Worm (Caenorhabditis elegans) whole organism, L1 larva: ENCODE results near the gene arg-1.
"Not testable (repeated sequence)": the region's sequence is repeated elsewhere in the genome, so short reads cannot be mapped to it uniquely, and the experiment has no call there.

Source experiments
- C04F5.9 ChIP-seq: sonication (generic microtip); optimal IDR thresholded peaks from 2 replicates; lab custom pipeline; 2016; ENCODE audit warnings: missing genetic modification characterization, missing compliant biosample characterization
- C34B4.2 ChIP-seq: sonication (generic microtip); optimal IDR thresholded peaks from 2 replicates; lab custom pipeline; 2017; ENCODE audit warnings: mild to moderate bottlenecking, missing genetic modification characterization, missing compliant biosample characterization
- F16B12.6 ChIP-seq: fragments of 150-350 bp; optimal IDR thresholded peaks from 2 replicates; lab custom pipeline; 2014; ENCODE audit warnings: missing biosample characterization, missing genetic modification characterization
- alr-1 ChIP-seq: fragments of 200-800 bp; sonication (Bioruptor generic); optimal IDR thresholded peaks from 2 replicates; lab custom pipeline; 2018; ENCODE audit warnings: borderline replicate concordance, mild to moderate bottlenecking, missing genetic modification characterization, missing compliant biosample characterization
- ama-1 ChIP-seq: fragments of 150-350 bp; optimal IDR thresholded peaks from 2 replicates; lab custom pipeline; 2014
- blmp-1 ChIP-seq: fragments of 150-350 bp; optimal IDR thresholded peaks from 2 replicates; lab custom pipeline; 2014; ENCODE audit warnings: missing biosample characterization, missing genetic modification characterization
- ceh-8 ChIP-seq: fragments of 200-800 bp; sonication (Bioruptor generic); optimal IDR thresholded peaks from 2 replicates; lab custom pipeline; 2018; ENCODE audit warnings: mild to moderate bottlenecking, missing genetic modification characterization, moderate library complexity, missing compliant biosample characterization
- dpl-1 ChIP-seq, 3 experiments: fragments of 150-350 bp in 2 of 3; sonication (generic microtip) in 1 of 3; optimal IDR thresholded peaks; 2 replicates each; lab custom pipeline; 2014 to 2017; ENCODE audit warnings: missing biosample characterization in 3 of 3, missing genetic modification characterization in 3 of 3, missing genetic modification reagents in 3 of 3
- dsc-1 ChIP-seq: sonication (generic microtip); optimal IDR thresholded peaks from 2 replicates; lab custom pipeline; 2016; ENCODE audit warnings: mild to moderate bottlenecking, missing genetic modification characterization, missing compliant biosample characterization
- efl-1 ChIP-seq, 4 experiments: fragments of 150-350 bp; optimal IDR thresholded peaks in 3 of 4; peaks in 1 of 4; 1 replicate in 1 of 4; 2 replicates in 3 of 4; lab custom pipeline; 2014; ENCODE audit warnings: missing biosample characterization in 2 of 4, missing genetic modification characterization in 2 of 4, missing genetic modification reagents in 2 of 4
- egl-27 ChIP-seq, 2 experiments: fragments of 150-350 bp in 1 of 2; sonication (generic microtip); optimal IDR thresholded peaks; 3 replicates each; lab custom pipeline; 2017 to 2018; ENCODE audit warnings: missing biosample characterization in 2 of 2, missing genetic modification characterization in 2 of 2, missing genetic modification reagents in 2 of 2
- elt-3 ChIP-seq, 6 experiments: fragments of 150-350 bp in 1 of 6; sonication (generic microtip); optimal IDR thresholded peaks; 2 replicates each; lab custom pipeline; 2017 to 2018; ENCODE audit warnings: missing biosample characterization in 6 of 6, missing genetic modification characterization in 6 of 6, inconsistent platforms in 1 of 6
- ets-5 ChIP-seq: fragments of 200-800 bp; sonication (Bioruptor generic); IDR thresholded peaks from 2 replicates; pipeline ENCODE4 v1.3.6; 2022; ENCODE audit warnings: missing genetic modification characterization, missing compliant biosample characterization
- hpl-2 ChIP-seq: fragments of 150-350 bp; optimal IDR thresholded peaks from 2 replicates; lab custom pipeline; 2014; ENCODE audit warnings: missing biosample characterization, missing genetic modification reagents, missing genetic modification characterization
- lin-14 ChIP-seq: fragments of 200-800 bp; sonication (Bioruptor generic); optimal IDR thresholded peaks from 2 replicates; lab custom pipeline; 2018; ENCODE audit warnings: mild to moderate bottlenecking, missing genetic modification characterization, moderate library complexity, missing compliant biosample characterization
- lin-35 ChIP-seq, 2 experiments: fragments of 150-350 bp; optimal IDR thresholded peaks; 2 replicates each; lab custom pipeline; 2014; ENCODE audit warnings: missing biosample characterization in 2 of 2, missing genetic modification characterization in 2 of 2, missing genetic modification reagents in 2 of 2
- lin-39 ChIP-seq: fragments of 150-350 bp; optimal IDR thresholded peaks from 2 replicates; lab custom pipeline; 2014; ENCODE audit warnings: missing biosample characterization, missing genetic modification reagents, missing genetic modification characterization
- lsy-2 ChIP-seq, 2 experiments: fragments of 150-350 bp; optimal IDR thresholded peaks; 2 replicates each; lab custom pipeline; 2014; ENCODE audit warnings: missing biosample characterization in 2 of 2, missing genetic modification characterization in 2 of 2
- nhr-12 ChIP-seq: sonication (generic microtip); optimal IDR thresholded peaks from 2 replicates; lab custom pipeline; 2017; ENCODE audit warnings: missing biosample characterization, missing genetic modification characterization
- nhr-19 ChIP-seq: fragments of 200-800 bp; sonication (Bioruptor generic); conservative IDR thresholded peaks from 2 replicates; pipeline ENCODE4 v1.3.6; 2022; ENCODE audit warnings: missing genetic modification characterization, missing compliant biosample characterization
- nhr-77 ChIP-seq: fragments of 150-350 bp; optimal IDR thresholded peaks from 2 replicates; lab custom pipeline; 2014; ENCODE audit warnings: missing biosample characterization, missing genetic modification characterization
- nhr-84 ChIP-seq: sonication (generic microtip); optimal IDR thresholded peaks from 2 replicates; lab custom pipeline; 2017; ENCODE audit warnings: missing biosample characterization, missing genetic modification characterization
- nhr-85 ChIP-seq: sonication (generic microtip); peaks from one replicate; lab custom pipeline; 2016; ENCODE audit warnings: missing genetic modification characterization, inconsistent platforms, missing compliant biosample characterization
- snpc-4 ChIP-seq: fragments of 150-350 bp; optimal IDR thresholded peaks from 2 replicates; lab custom pipeline; 2014; ENCODE audit warnings: missing biosample characterization, missing genetic modification characterization
- sptf-1 ChIP-seq: fragments of 150-350 bp; optimal IDR thresholded peaks from 2 replicates; lab custom pipeline; 2014; ENCODE audit warnings: missing biosample characterization, missing genetic modification characterization
- sup-37 ChIP-seq: fragments of 200-800 bp; sonication (Bioruptor generic); optimal IDR thresholded peaks from 2 replicates; lab custom pipeline; 2018; ENCODE audit warnings: mild to moderate bottlenecking, missing genetic modification characterization, missing compliant biosample characterization
- tbx-2 ChIP-seq: sonication (generic microtip); optimal IDR thresholded peaks from 2 replicates; lab custom pipeline; 2016; ENCODE audit warnings: missing genetic modification characterization, missing compliant biosample characterization
- tlp-1 ChIP-seq: fragments of 150-350 bp; optimal IDR thresholded peaks from 2 replicates; lab custom pipeline; 2014; ENCODE audit warnings: missing biosample characterization, missing genetic modification characterization
- unc-130 ChIP-seq: fragments of 150-350 bp; optimal IDR thresholded peaks from 2 replicates; lab custom pipeline; 2017; ENCODE audit warnings: missing biosample characterization, missing genetic modification characterization, inconsistent platforms
- unc-86 ChIP-seq: sonication (generic microtip); optimal IDR thresholded peaks from 2 replicates; lab custom pipeline; 2016; ENCODE audit warnings: missing genetic modification characterization, missing compliant biosample characterization
- vab-15 ChIP-seq: sonication (generic microtip); optimal IDR thresholded peaks from 2 replicates; lab custom pipeline; 2017; ENCODE audit warnings: missing genotype, mild to moderate bottlenecking, missing genetic modification characterization, missing compliant biosample characterization
- xbp-1 ChIP-seq: sonication (generic microtip); optimal IDR thresholded peaks from 2 replicates; lab custom pipeline; 2016; ENCODE audit warnings: missing genetic modification characterization, missing compliant biosample characterization
- zip-4 ChIP-seq: fragments of 200-800 bp; sonication (Bioruptor generic); optimal IDR thresholded peaks from 2 replicates; lab custom pipeline; 2018; ENCODE audit warnings: mild to moderate bottlenecking, missing genetic modification characterization, moderate library complexity, missing compliant biosample characterization
- ztf-11 ChIP-seq, 2 experiments: sonication (generic microtip); optimal IDR thresholded peaks; 2 replicates each; lab custom pipeline; 2016 to 2017; ENCODE audit warnings: missing genetic modification characterization in 2 of 2, missing biosample characterization in 1 of 2, missing compliant biosample characterization in 1 of 2

Gene arg-1

ce11 chrX:1786607-1787006 lies at the start of gene arg-1:
Gene arg-1, plus strand, starts transcription at chrX:1786907.
- TF ChIP-seq dsc-1 (tag; lab: Kevin White, UChicago) (peak; percentile 7), lsy-2 (tag; optimal IDR thresholded peaks at IDR 0.05; lab: Kevin White, UChicago) (no peak), C34B4.2 (tag; lab: Kevin White, UChicago) (no peak), nhr-84 (tag; lab: Kevin White, UChicago) (no peak), ama-1 (no peak), zip-4 (GFP tag; lab: Kevin White, UChicago) (no peak)

- no peak for TF ChIP-seq alr-1
- TF ChIP-seq vab-15 (tag; lab: Kevin White, UChicago): no peak
- no peak for TF ChIP-seq nhr-19 (GFP tag; lab: Robert Waterston, UW)
- TF ChIP-seq dpl-1 (GFP tag; optimal IDR thresholded peaks at IDR 0.05; lab: Kevin White, UChicago): no peak
- TF ChIP-seq xbp-1 (tag; lab: Kevin White, UChicago): no peak
- no peak for TF ChIP-seq lin-39
- no peak for TF ChIP-seq lin-35 (GFP tag; optimal IDR thresholded peaks at IDR 0.05; lab: Kevin White, UChicago)
- TF ChIP-seq elt-3 (tag; optimal IDR thresholded peaks at IDR 0.05; lab: Kevin White, UChicago): no peak
- no peak for TF ChIP-seq tlp-1 (tag; lab: Kevin White, UChicago)
- TF ChIP-seq tbx-2 (tag; lab: Kevin White, UChicago): no peak
- no peak for TF ChIP-seq unc-86
- no peak for TF ChIP-seq ceh-8
- TF ChIP-seq egl-27 (tag; optimal IDR thresholded peaks at IDR 0.05; lab: Kevin White, UChicago): no peak
- no peak for TF ChIP-seq lin-14 (GFP tag; lab: Kevin White, UChicago)
- no peak for TF ChIP-seq blmp-1 (tag; lab: Kevin White, UChicago)
- TF ChIP-seq nhr-85 (tag; lab: Kevin White, UChicago): no peak
- no peak for TF ChIP-seq sptf-1 (tag; lab: Kevin White, UChicago)
- no peak for TF ChIP-seq nhr-12 (tag; lab: Kevin White, UChicago)
- TF ChIP-seq ets-5 (GFP tag; lab: Robert Waterston, UW): no peak
Observed at ce11 chrX:1737606-1738005, 49.1 kb upstream of the arg-1 start, which contains the start of gene F07G6.10. Gene F07G6.10, plus strand, starts transcription at chrX:1737906.

- not testable (repeated sequence) for TF ChIP-seq ztf-11 (tag; optimal IDR thresholded peaks at IDR 0.05; lab: Kevin White, UChicago); dpl-1 (GFP tag; optimal IDR thresholded peaks at IDR 0.05; lab: Kevin White, UChicago); ceh-8
Observed at ce11 chrX:1742530-1742929, 44.2 kb upstream of the arg-1 start, which contains the start of gene Y75D11A.2. Gene Y75D11A.2, plus strand, starts transcription at chrX:1742830.

ce11 chrX:1746117-1746516 lies 40.6 kb upstream of the arg-1 start, which contains the start of gene Y75D11A.3:
Gene Y75D11A.3, minus strand, starts transcription at chrX:1746217.
- TF ChIP-seq F16B12.6 (tag; lab: Kevin White, UChicago); hpl-2 (GFP tag; lab: Kevin White, UChicago); C04F5.9: not testable (repeated sequence)

- not testable (repeated sequence) for TF ChIP-seq snpc-4, nhr-77, unc-130 (tag; lab: Kevin White, UChicago)
Observed at ce11 chrX:1748476-1748875, 38.2 kb upstream of the arg-1 start, which contains the start of gene Y75D11A.6. Gene Y75D11A.6, minus strand, starts transcription at chrX:1748576.

- TF ChIP-seq efl-1 (optimal IDR thresholded peaks at IDR 0.05; lab: Kevin White, UChicago) (no peak), efl-1 (GFP tag; optimal IDR thresholded peaks at IDR 0.05 in 1 of 2; lab: Kevin White, UChicago) (peak in 1 of 2 experiments; percentile 14), sup-37 (GFP tag; lab: Kevin White, UChicago) (no peak)
Observed at ce11 chrX:1769636-1770035, 17.1 kb upstream of the arg-1 start.
